Worm (Caenorhabditis elegans) whole organism, late embryonic: ENCODE measurements around the gene phf-33.

Experiments
- C08G9.2 ChIP-seq: sonication (generic microtip); optimal IDR thresholded peaks from 2 replicates; lab custom pipeline; 2016; ENCODE audit warnings: mild to moderate bottlenecking, missing genetic modification characterization, moderate library complexity, missing compliant biosample characterization
- C38D4.7 ChIP-seq: fragments of 200-800 bp; sonication (Bioruptor generic); optimal IDR thresholded peaks from 2 replicates; lab custom pipeline; 2018; ENCODE audit warnings: mild to moderate bottlenecking, missing genetic modification characterization, moderate library complexity, missing compliant biosample characterization
- F13H6.1 ChIP-seq: sonication (generic microtip); optimal IDR thresholded peaks from 2 replicates; lab custom pipeline; 2016; ENCODE audit warnings: missing genetic modification characterization, missing compliant biosample characterization
- K02D7.2 ChIP-seq: sonication (generic microtip); optimal IDR thresholded peaks from 2 replicates; lab custom pipeline; 2017; ENCODE audit warnings: mild to moderate bottlenecking, missing genetic modification characterization, missing compliant biosample characterization
- K09A11.1 ChIP-seq: sonication (generic microtip); optimal IDR thresholded peaks from 2 replicates; lab custom pipeline; 2017; ENCODE audit warnings: antibody characterized with exemption, mild to moderate bottlenecking, missing genetic modification characterization, missing compliant biosample characterization; ENCODE audit not compliant: insufficient read depth
- T23F11.4 ChIP-seq: fragments of 200-800 bp; sonication (Bioruptor generic); optimal IDR thresholded peaks from 2 replicates; lab custom pipeline; 2018; ENCODE audit warnings: mild to moderate bottlenecking, missing genetic modification characterization, missing compliant biosample characterization
- Y22D7AL.16 ChIP-seq: sonication (generic microtip); optimal IDR thresholded peaks from 2 replicates; lab custom pipeline; 2016; ENCODE audit warnings: missing genetic modification characterization, missing compliant biosample characterization
- ahr-1 ChIP-seq: sonication (generic microtip); optimal IDR thresholded peaks from 2 replicates; lab custom pipeline; 2016; ENCODE audit warnings: missing genetic modification characterization, missing compliant biosample characterization
- ceh-19 ChIP-seq: fragments of 200-800 bp; sonication (Bioruptor generic); optimal IDR thresholded peaks from 2 replicates; lab custom pipeline; 2018; ENCODE audit warnings: mild to moderate bottlenecking, missing genetic modification characterization, missing compliant biosample characterization
- ceh-2 ChIP-seq: sonication (generic microtip); optimal IDR thresholded peaks from 2 replicates; lab custom pipeline; 2016; ENCODE audit warnings: missing genotype, missing genetic modification characterization, missing compliant biosample characterization
- ceh-30 ChIP-seq: fragments of 150-350 bp; optimal IDR thresholded peaks from 2 replicates; lab custom pipeline; 2014; ENCODE audit warnings: missing biosample characterization, missing genetic modification characterization
- ceh-31 ChIP-seq: sonication (generic microtip); optimal IDR thresholded peaks from 2 replicates; lab custom pipeline; 2016; ENCODE audit warnings: missing genetic modification characterization, missing compliant biosample characterization
- ceh-34 ChIP-seq: sonication (generic microtip); optimal IDR thresholded peaks from 2 replicates; lab custom pipeline; 2016; ENCODE audit warnings: mild to moderate bottlenecking, missing genetic modification characterization, missing compliant biosample characterization
- ceh-45 ChIP-seq: fragments of 200-800 bp; sonication (Bioruptor generic); IDR thresholded peaks from 2 replicates; pipeline ENCODE4 v1.3.6; 2022; ENCODE audit warnings: missing genetic modification reagents, missing genetic modification characterization, missing compliant biosample characterization
- dmd-4 ChIP-seq: sonication (generic microtip); optimal IDR thresholded peaks from 2 replicates; lab custom pipeline; 2016; ENCODE audit warnings: borderline replicate concordance, missing genetic modification characterization, missing compliant biosample characterization
- ets-4 ChIP-seq: sonication (generic microtip); optimal IDR thresholded peaks from 2 replicates; lab custom pipeline; 2016; ENCODE audit warnings: missing genetic modification characterization, missing compliant biosample characterization
- eyg-1 ChIP-seq: sonication (generic microtip); optimal IDR thresholded peaks from 2 replicates; lab custom pipeline; 2016; ENCODE audit warnings: missing genotype, missing genetic modification characterization, missing compliant biosample characterization
- fax-1 ChIP-seq: sonication (generic microtip); optimal IDR thresholded peaks from 2 replicates; lab custom pipeline; 2016; ENCODE audit warnings: missing genotype, missing genetic modification characterization, missing compliant biosample characterization
- fkh-10 ChIP-seq: fragments of 150-350 bp; optimal IDR thresholded peaks from 2 replicates; lab custom pipeline; 2014; ENCODE audit warnings: missing biosample characterization, missing genetic modification reagents, missing genetic modification characterization
- fkh-6 ChIP-seq: sonication (generic microtip); optimal IDR thresholded peaks from 2 replicates; lab custom pipeline; 2016; ENCODE audit warnings: missing genetic modification characterization, missing compliant biosample characterization
- hlh-13 ChIP-seq: fragments of 200-800 bp; sonication (Bioruptor generic); optimal IDR thresholded peaks from 2 replicates; lab custom pipeline; 2018; ENCODE audit warnings: mild to moderate bottlenecking, missing genetic modification characterization, missing compliant biosample characterization
- hlh-15 ChIP-seq: sonication (generic microtip); optimal IDR thresholded peaks from 2 replicates; lab custom pipeline; 2016; ENCODE audit warnings: missing genetic modification characterization, missing compliant biosample characterization
- hlh-30 ChIP-seq: sonication (generic microtip); optimal IDR thresholded peaks from 2 replicates; lab custom pipeline; 2017; ENCODE audit warnings: antibody characterized with exemption, missing genetic modification characterization, missing compliant biosample characterization; ENCODE audit not compliant: insufficient read depth
- hlh-8 ChIP-seq: sonication (generic microtip); optimal IDR thresholded peaks from 2 replicates; lab custom pipeline; 2016; ENCODE audit warnings: missing genotype, missing genetic modification characterization, missing compliant biosample characterization
- lim-6 ChIP-seq: sonication (generic microtip); optimal IDR thresholded peaks from 2 replicates; lab custom pipeline; 2016; ENCODE audit warnings: missing genetic modification characterization, missing compliant biosample characterization
- mec-3 ChIP-seq: sonication (generic microtip); optimal IDR thresholded peaks from 2 replicates; lab custom pipeline; 2016; ENCODE audit warnings: borderline replicate concordance, missing genetic modification characterization, missing compliant biosample characterization
- nfya-1 ChIP-seq: sonication (generic microtip); optimal IDR thresholded peaks from 2 replicates; lab custom pipeline; 2017; ENCODE audit warnings: missing genetic modification characterization, mild to moderate bottlenecking, missing compliant biosample characterization, antibody characterized with exemption, moderate library complexity
- nhr-232 ChIP-seq: sonication (generic microtip); optimal IDR thresholded peaks from 2 replicates; lab custom pipeline; 2016; ENCODE audit warnings: missing genetic modification characterization, missing compliant biosample characterization
- odd-2 ChIP-seq: sonication (generic microtip); optimal IDR thresholded peaks from 2 replicates; lab custom pipeline; 2017; ENCODE audit warnings: antibody characterized with exemption, mild to moderate bottlenecking, missing genetic modification characterization, missing compliant biosample characterization
- pag-3 ChIP-seq: sonication (generic microtip); optimal IDR thresholded peaks from 2 replicates; lab custom pipeline; 2016; ENCODE audit warnings: missing compliant biosample characterization, missing genetic modification characterization, borderline replicate concordance
- pat-9 ChIP-seq: fragments of 200-800 bp; sonication (Bioruptor generic); optimal IDR thresholded peaks from 2 replicates; lab custom pipeline; 2018; ENCODE audit warnings: mild to moderate bottlenecking, missing genetic modification characterization, moderate library complexity, missing compliant biosample characterization
- pax-1 ChIP-seq: fragments of 150-350 bp; optimal IDR thresholded peaks from 2 replicates; lab custom pipeline; 2014; ENCODE audit warnings: missing biosample characterization, missing genetic modification characterization
- ref-2 ChIP-seq: sonication (generic microtip); optimal IDR thresholded peaks from 2 replicates; lab custom pipeline; 2016; ENCODE audit warnings: missing genetic modification characterization, missing compliant biosample characterization
- sox-2 ChIP-seq: fragments of 200-800 bp; sonication (Bioruptor generic); IDR thresholded peaks from 2 replicates; pipeline ENCODE4 v1.3.6; 2022; ENCODE audit warnings: missing genetic modification reagents, missing genetic modification characterization, missing compliant biosample characterization
- sox-4 ChIP-seq: sonication (generic microtip); optimal IDR thresholded peaks from 2 replicates; lab custom pipeline; 2017; ENCODE audit warnings: mild to moderate bottlenecking, missing genetic modification characterization, inconsistent platforms, missing compliant biosample characterization
- syd-9 ChIP-seq: sonication (generic microtip); optimal IDR thresholded peaks from 2 replicates; lab custom pipeline; 2016; ENCODE audit warnings: mild to moderate bottlenecking, missing genetic modification characterization, moderate library complexity, missing compliant biosample characterization
- tbx-2 ChIP-seq: sonication (generic microtip); optimal IDR thresholded peaks from 2 replicates; lab custom pipeline; 2016; ENCODE audit warnings: missing genetic modification characterization, missing compliant biosample characterization
- tbx-7 ChIP-seq: sonication (generic microtip); optimal IDR thresholded peaks from 2 replicates; lab custom pipeline; 2016; ENCODE audit warnings: missing genotype, missing genetic modification characterization, missing compliant biosample characterization
- unc-3 ChIP-seq, 2 experiments: fragments of 200-800 bp in 1 of 2; sonication (Bioruptor generic) in 1 of 2; sonication (generic microtip) in 1 of 2; conservative IDR thresholded peaks in 1 of 2; optimal IDR thresholded peaks in 1 of 2; 2 replicates each; pipeline versions ENCODE4 v1.3.6 to Lab custom; 2016 to 2022; ENCODE audit warnings: missing compliant biosample characterization in 2 of 2, missing genetic modification characterization in 2 of 2, missing genetic modification reagents in 1 of 2
- unc-42 ChIP-seq: sonication (generic microtip); optimal IDR thresholded peaks from 2 replicates; lab custom pipeline; 2016; ENCODE audit warnings: missing genotype, missing genetic modification characterization, missing compliant biosample characterization
- unc-86 ChIP-seq: sonication (generic microtip); optimal IDR thresholded peaks from 2 replicates; lab custom pipeline; 2016; ENCODE audit warnings: missing genetic modification characterization, missing compliant biosample characterization
- ztf-16 ChIP-seq: sonication (generic microtip); optimal IDR thresholded peaks from 2 replicates; lab custom pipeline; 2017; ENCODE audit warnings: missing genetic modification characterization, missing compliant biosample characterization

Gene phf-33

ce11 chrX:13238197-13238596 lies 40.6 kb downstream of the phf-33 start, which contains the start of gene K08H2.4:
K08H2.4 (plus strand) TSS chrX:13238497.
- TF ChIP-seq sox-2 (GFP tag; lab: Robert Waterston, UW), result no peak
- no peak for TF ChIP-seq sox-4 (tag; lab: Kevin White, UChicago)
- TF ChIP-seq ceh-19, result no peak
- no peak for TF ChIP-seq fkh-6 (tag; lab: Kevin White, UChicago)

- no peak for TF ChIP-seq unc-86 (tag; lab: Kevin White, UChicago)
- TF ChIP-seq F13H6.1 (tag; lab: Kevin White, UChicago), result no peak
- TF ChIP-seq nfya-1, result no peak
- no peak for TF ChIP-seq odd-2 (tag; lab: Kevin White, UChicago)
- no peak for TF ChIP-seq unc-42
- TF ChIP-seq hlh-8 (tag; lab: Kevin White, UChicago), result no peak
- no peak for TF ChIP-seq nhr-232 (tag; lab: Kevin White, UChicago)
- no peak for TF ChIP-seq ref-2 (tag; lab: Kevin White, UChicago)
- no peak for TF ChIP-seq lim-6 (tag; lab: Kevin White, UChicago)
- no peak for TF ChIP-seq ahr-1 (tag; lab: Kevin White, UChicago)
- TF ChIP-seq unc-3 (GFP tag; conservative IDR thresholded peaks at IDR 0.05; lab: Robert Waterston, UW), result no peak
- no peak for TF ChIP-seq unc-3 (tag; optimal IDR thresholded peaks at IDR 0.05; lab: Kevin White, UChicago)
- TF ChIP-seq Y22D7AL.16 (tag; lab: Kevin White, UChicago), result no peak
- no peak for TF ChIP-seq fkh-10 (GFP tag; lab: Kevin White, UChicago)
- TF ChIP-seq C08G9.2 (tag; lab: Kevin White, UChicago), result no peak
- no peak for TF ChIP-seq sox-4 (tag; lab: Kevin White, UChicago)
- no peak for TF ChIP-seq ceh-19
- no peak for TF ChIP-seq hlh-15 (tag; lab: Kevin White, UChicago)
- no peak for TF ChIP-seq ceh-2
- TF ChIP-seq hlh-13 (GFP tag; lab: Kevin White, UChicago), result no peak
- no peak for TF ChIP-seq ceh-45 (GFP tag; lab: Robert Waterston, UW)
Observed at ce11 chrX:13237102-13237501, 41.7 kb downstream of the phf-33 start, which contains the start of gene K08H2.3. K08H2.3 (plus strand) TSS chrX:13237402.

- TF ChIP-seq ref-2 (tag; lab: Kevin White, UChicago) (no peak), pag-3 (tag; lab: Kevin White, UChicago) (no peak), T23F11.4 (GFP tag; lab: Kevin White, UChicago) (no peak), F13H6.1 (tag; lab: Kevin White, UChicago) (no peak), dmd-4 (tag; lab: Kevin White, UChicago) (no peak), ztf-16 (tag; lab: Kevin White, UChicago) (no peak), syd-9 (tag; lab: Kevin White, UChicago) (no peak), ceh-30 (tag; lab: Kevin White, UChicago) (no peak), pax-1 (tag; lab: Kevin White, UChicago) (no peak), ceh-31 (tag; lab: Kevin White, UChicago) (no peak), ceh-34 (tag; lab: Kevin White, UChicago) (no peak), hlh-8 (tag; lab: Kevin White, UChicago) (no peak), fkh-6 (tag; lab: Kevin White, UChicago) (no peak), unc-3 (GFP tag; conservative IDR thresholded peaks at IDR 0.05; lab: Robert Waterston, UW) (no peak), unc-3 (tag; optimal IDR thresholded peaks at IDR 0.05; lab: Kevin White, UChicago) (no peak), C38D4.7 (no peak)
Observed at ce11 chrX:13234879-13235278, 43.9 kb downstream of the phf-33 start, which contains the start of gene K08H2.2. K08H2.2 (minus strand) TSS chrX:13234979.

- TF ChIP-seq fkh-6 (tag; lab: Kevin White, UChicago) (no peak), tbx-7 (tag; lab: Kevin White, UChicago) (no peak), tbx-2 (tag; lab: Kevin White, UChicago) (no peak), C38D4.7 (no peak), eyg-1 (tag; lab: Kevin White, UChicago) (no peak), mec-3 (tag; lab: Kevin White, UChicago) (no peak), odd-2 (tag; lab: Kevin White, UChicago) (no peak), hlh-15 (tag; lab: Kevin White, UChicago) (no peak), ceh-45 (GFP tag; lab: Robert Waterston, UW) (no peak), nhr-232 (tag; lab: Kevin White, UChicago) (no peak), hlh-30 (tag; lab: Kevin White, UChicago) (no peak), nfya-1 (no peak), ets-4 (tag; lab: Kevin White, UChicago) (no peak), fax-1 (tag; lab: Kevin White, UChicago) (no peak), ztf-16 (tag; lab: Kevin White, UChicago) (no peak), ceh-19 (no peak), pat-9 (tag; lab: Kevin White, UChicago) (no peak), K02D7.2 (tag; lab: Kevin White, UChicago) (no peak), K09A11.1 (tag; lab: Kevin White, UChicago) (no peak)
- TF ChIP-seq, all 69 proteins: peak for 0
Observed at ce11 chrX:13232259-13232658, 46.5 kb downstream of the phf-33 start, which contains the start of gene bgnt-1.5. bgnt-1.5 (minus strand) TSS chrX:13232359.
